Worm (Caenorhabditis elegans): ENCODE data around the gene F38A1.9.

- TF ChIP-seq ets-7 (tag; optimal IDR thresholded peaks at IDR 0.05) (no peak), hnd-1 (tag; optimal IDR thresholded peaks at IDR 0.05) (no peak), sea-1 (GFP tag; conservative IDR thresholded peaks at IDR 0.05) (no peak), ama-1 (optimal IDR thresholded peaks at IDR 0.05) (no peak), tra-4 (tag; optimal IDR thresholded peaks at IDR 0.05) (no peak), ceh-36 (tag; optimal IDR thresholded peaks at IDR 0.05) (no peak), tbx-37 (GFP tag; conservative IDR thresholded peaks at IDR 0.05) (no peak), F13C5.2 (tag; optimal IDR thresholded peaks at IDR 0.05) (no peak), ceh-13 (GFP tag; optimal IDR thresholded peaks at IDR 0.05) (no peak), flt-1 (GFP tag; IDR thresholded peaks at IDR 0.05) (no peak), tbx-11 (GFP tag; IDR thresholded peaks at IDR 0.05) (no peak), aly-1 (tag; optimal IDR thresholded peaks at IDR 0.05) (no peak), scrt-1 (GFP tag; IDR thresholded peaks at IDR 0.05) (no peak)
Measured at ce11 chrIV:1199501-1199900, 45.6 kb downstream of the F38A1.9 start.
